Worm (Caenorhabditis elegans) whole organism, L4 larva: Measurements from ENCODE around the gene sor-1.
"Not testable (repeated sequence)": the region's sequence is repeated elsewhere in the genome, so short reads cannot be mapped to it uniquely, and the experiment has no call there.

Experiments used
- lir-3 ChIP-seq: sonication (generic microtip); optimal IDR thresholded peaks from 2 replicates; lab custom pipeline; 2016; ENCODE audit warnings: mild to moderate bottlenecking, missing genetic modification characterization, missing compliant biosample characterization
- skn-1 ChIP-seq: fragments of 150-350 bp; optimal IDR thresholded peaks from 2 replicates; lab custom pipeline; 2014; ENCODE audit warnings: missing biosample characterization, missing genetic modification characterization
- unc-62 ChIP-seq, 3 experiments: fragments of 150-350 bp in 1 of 3; sonication (generic microtip); optimal IDR thresholded peaks in 2 of 3; peaks in 1 of 3; 1 replicate in 1 of 3; 2 replicates in 2 of 3; lab custom pipeline; 2014 to 2017; ENCODE audit warnings: missing biosample characterization in 3 of 3, missing genetic modification characterization in 3 of 3, missing genetic modification reagents in 3 of 3, missing genotype in 1 of 3

DNA sequence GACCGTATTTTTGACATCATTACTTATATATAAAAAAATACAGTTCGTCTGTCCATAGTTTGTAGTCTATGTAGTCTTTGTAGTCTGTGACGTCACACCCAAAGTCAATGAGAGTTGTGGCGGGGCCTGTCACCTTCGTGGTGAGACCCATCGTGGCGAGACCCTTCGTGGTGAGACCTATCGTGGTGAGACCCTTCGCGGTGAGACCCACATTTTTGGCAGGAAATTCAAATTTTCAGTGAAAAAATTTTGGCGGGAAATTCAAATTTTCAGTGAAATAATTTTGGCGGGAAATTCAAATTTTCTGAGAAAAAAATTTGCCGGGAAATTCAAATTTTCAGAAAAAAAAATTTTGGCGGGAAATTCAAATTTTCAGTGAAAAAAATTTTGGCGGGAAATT, 23.3 kb downstream of the sor-1 start:
- TF ChIP-seq lir-3 (tag; lab: Kevin White, UChicago); unc-62 (GFP tag; optimal IDR thresholded peaks at IDR 0.05 in 1 of 2; lab: Kevin White, UChicago); unc-62 (tag; optimal IDR thresholded peaks at IDR 0.05; lab: Kevin White, UChicago); skn-1: not testable (repeated sequence)
